Fruit fly (Drosophila melanogaster): ENCODE results near the gene CG11760.
A peak's percentile ranks its signal among the peaks of the same experiment; 100 is the strongest.

The CG11760 gene

dm6 chr3R:8701197-8701596 lies 17.8 kb upstream of the CG11760 start (continued):
- TF ChIP-seq Kr (GFP tag; optimal IDR thresholded peaks at IDR 0.05) (peak; percentile 93), eyg (GFP tag; optimal IDR thresholded peaks at IDR 0.05) (no peak), HLH3B (GFP tag; IDR thresholded peaks at IDR 0.05) (no peak), CG2712 (tag; optimal IDR thresholded peaks at IDR 0.05) (no peak), nerfin-2 (GFP tag; IDR thresholded peaks at IDR 0.05; ENCODE audit: partially characterized antibody) (no peak), toy (GFP tag; IDR thresholded peaks at IDR 0.05) (no peak), dimm (GFP tag; IDR thresholded peaks at IDR 0.05) (no peak), D (optimal IDR thresholded peaks at IDR 0.05) (peak; percentile 40), D (GFP tag; optimal IDR thresholded peaks at IDR 0.05) (no peak), Meics (GFP tag; optimal IDR thresholded peaks at IDR 0.05) (no peak), zen (tag; optimal IDR thresholded peaks at IDR 0.05) (peak; percentile 76), tll (GFP tag; optimal IDR thresholded peaks at IDR 0.05) (peak in 1 of 2 experiments; percentile 20), disco-r (GFP tag; optimal IDR thresholded peaks at IDR 0.05) (no peak)

DNA sequence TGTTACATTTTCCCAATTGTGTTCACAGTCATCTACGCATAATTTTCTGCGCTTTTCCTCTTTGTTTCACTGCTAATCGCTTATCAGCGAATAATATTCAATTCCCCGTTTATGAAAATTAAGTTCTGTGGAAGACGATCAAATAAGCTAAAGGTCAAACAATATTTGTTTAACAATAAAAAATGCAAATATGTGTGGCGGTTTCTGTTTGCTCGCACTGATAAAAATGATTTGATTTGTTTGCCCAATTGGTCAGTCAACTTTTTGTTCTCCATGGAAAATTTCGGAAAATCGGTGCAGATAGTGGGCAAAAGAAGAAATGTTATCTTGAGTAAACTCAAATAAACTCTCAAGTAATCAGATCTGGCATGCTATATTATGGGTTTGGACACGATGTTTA lies 14.3 kb upstream of the CG11760 start:
- TF ChIP-seq CG1603 (tag; optimal IDR thresholded peaks at IDR 0.05) (peak; percentile 22), fd102C (GFP tag; optimal IDR thresholded peaks at IDR 0.05) (peak; percentile 67), dmrt11E (tag; optimal IDR thresholded peaks at IDR 0.05) (peak; percentile 1), CG6813 (GFP tag; optimal IDR thresholded peaks at IDR 0.05) (peak; percentile 32), Kr (GFP tag; optimal IDR thresholded peaks at IDR 0.05) (peak; percentile 17), CG9727 (GFP tag; optimal IDR thresholded peaks at IDR 0.05) (peak; percentile 10), CG6854 (GFP tag; optimal IDR thresholded peaks at IDR 0.05) (no peak), sens (GFP tag) (peak; percentile 81), CG33557 (GFP tag; optimal IDR thresholded peaks at IDR 0.05) (no peak), CG15696 (tag; optimal IDR thresholded peaks at IDR 0.05) (peak; percentile 38), ac (GFP tag; optimal IDR thresholded peaks at IDR 0.05) (peak; percentile 40), CG4707 (GFP tag; optimal IDR thresholded peaks at IDR 0.05) (no peak), CG1024 (GFP tag; IDR thresholded peaks at IDR 0.05) (no peak), chn (GFP tag; optimal IDR thresholded peaks at IDR 0.05) (no peak), CG15479 (GFP tag; optimal IDR thresholded peaks at IDR 0.05) (peak; percentile 40), CG2202 (tag; optimal IDR thresholded peaks at IDR 0.05) (peak; percentile 1)

- no peak for TF ChIP-seq Pdp1 (GFP tag; optimal IDR thresholded peaks at IDR 0.05)
- no peak for TF ChIP-seq CG14710 (tag; optimal IDR thresholded peaks at IDR 0.05)
- no peak for TF ChIP-seq CG3995 (GFP tag; optimal IDR thresholded peaks at IDR 0.05)
- no peak for TF ChIP-seq CG10321 (GFP tag; IDR thresholded peaks at IDR 0.05)
- TF ChIP-seq D19A (tag; optimal IDR thresholded peaks at IDR 0.05): no peak
- TF ChIP-seq CG30020 (tag; optimal IDR thresholded peaks at IDR 0.05): no peak
- no peak for TF ChIP-seq ham (GFP tag; IDR thresholded peaks at IDR 0.05)
- no peak for TF ChIP-seq CG6689 (GFP tag; IDR thresholded peaks at IDR 0.05)
- no peak for TF ChIP-seq Doc2 (GFP tag; IDR thresholded peaks at IDR 0.05)
- TF ChIP-seq CG14667 (GFP tag; IDR thresholded peaks at IDR 0.05): no peak
- no peak for TF ChIP-seq CG17829 (tag; optimal IDR thresholded peaks at IDR 0.05)
- peak; percentile 64 for TF ChIP-seq sens (GFP tag)
- TF ChIP-seq Tbp (GFP tag; optimal IDR thresholded peaks at IDR 0.05): no peak
- TF ChIP-seq CG1602 (GFP tag; optimal IDR thresholded peaks at IDR 0.05): no peak
- TF ChIP-seq Antp (GFP tag; optimal IDR thresholded peaks at IDR 0.05): no peak
- TF ChIP-seq cas (GFP tag; IDR thresholded peaks at IDR 0.05): no peak
- no peak for TF ChIP-seq CG16779 (GFP tag; IDR thresholded peaks at IDR 0.05)
- no peak for TF ChIP-seq lov (optimal IDR thresholded peaks at IDR 0.05)
- no peak for TF ChIP-seq lov (GFP tag; IDR thresholded peaks at IDR 0.05)
- no peak for TF ChIP-seq dan (GFP tag; IDR thresholded peaks at IDR 0.05)
- peak; percentile 41 for TF ChIP-seq gem (tag; optimal IDR thresholded peaks at IDR 0.05)
- no peak for TF ChIP-seq p53 (GFP tag; optimal IDR thresholded peaks at IDR 0.05)
Observed at dm6 chr3R:8705323-8706097, 13.5 kb upstream of the CG11760 start.
